Worm (Caenorhabditis elegans) whole organism, L4 larva: ENCODE measurements around the gene ZK643.2.

Source experiments
- aly-2 ChIP-seq: sonication (generic microtip); optimal IDR thresholded peaks from 2 replicates; lab custom pipeline; 2018; ENCODE audit warnings: missing biosample characterization, missing genetic modification characterization
- madf-9 ChIP-seq: fragments of 200-800 bp; sonication (Bioruptor generic); conservative IDR thresholded peaks from 2 replicates; pipeline ENCODE4 v1.3.6; 2022; ENCODE audit warnings: missing genetic modification reagents, missing genetic modification characterization, missing compliant biosample characterization
- mdl-1 ChIP-seq, 2 experiments: fragments of 150-350 bp in 1 of 2; sonication (generic microtip) in 1 of 2; optimal IDR thresholded peaks; 2 replicates each; lab custom pipeline; 2014 to 2017; ENCODE audit warnings: missing biosample characterization in 2 of 2, missing genetic modification characterization in 2 of 2
- mxl-2 ChIP-seq: fragments of 200-800 bp; sonication (Bioruptor generic); conservative IDR thresholded peaks from 2 replicates; pipeline ENCODE4 v1.3.6; 2022; ENCODE audit warnings: missing genetic modification reagents, missing genetic modification characterization, missing compliant biosample characterization
- nhr-76 ChIP-seq: fragments of 150-350 bp; optimal IDR thresholded peaks from 2 replicates; lab custom pipeline; 2014; ENCODE audit warnings: missing biosample characterization, missing genetic modification characterization
- pha-4 ChIP-seq, 2 experiments: fragments of 150-350 bp in 1 of 2; fragments of 200-800 bp in 1 of 2; sonication (Bioruptor generic) in 1 of 2; IDR thresholded peaks in 1 of 2; optimal IDR thresholded peaks in 1 of 2; 2 replicates each; pipeline versions ENCODE4 v1.3.6 to Lab custom; 2014 to 2022; ENCODE audit warnings: missing genetic modification characterization in 2 of 2, missing genetic modification reagents in 2 of 2, missing biosample characterization in 1 of 2, missing compliant biosample characterization in 1 of 2
- ztf-11 ChIP-seq: fragments of 150-350 bp; optimal IDR thresholded peaks from 2 replicates; lab custom pipeline; 2014; ENCODE audit warnings: missing biosample characterization, missing genetic modification characterization

DNA sequence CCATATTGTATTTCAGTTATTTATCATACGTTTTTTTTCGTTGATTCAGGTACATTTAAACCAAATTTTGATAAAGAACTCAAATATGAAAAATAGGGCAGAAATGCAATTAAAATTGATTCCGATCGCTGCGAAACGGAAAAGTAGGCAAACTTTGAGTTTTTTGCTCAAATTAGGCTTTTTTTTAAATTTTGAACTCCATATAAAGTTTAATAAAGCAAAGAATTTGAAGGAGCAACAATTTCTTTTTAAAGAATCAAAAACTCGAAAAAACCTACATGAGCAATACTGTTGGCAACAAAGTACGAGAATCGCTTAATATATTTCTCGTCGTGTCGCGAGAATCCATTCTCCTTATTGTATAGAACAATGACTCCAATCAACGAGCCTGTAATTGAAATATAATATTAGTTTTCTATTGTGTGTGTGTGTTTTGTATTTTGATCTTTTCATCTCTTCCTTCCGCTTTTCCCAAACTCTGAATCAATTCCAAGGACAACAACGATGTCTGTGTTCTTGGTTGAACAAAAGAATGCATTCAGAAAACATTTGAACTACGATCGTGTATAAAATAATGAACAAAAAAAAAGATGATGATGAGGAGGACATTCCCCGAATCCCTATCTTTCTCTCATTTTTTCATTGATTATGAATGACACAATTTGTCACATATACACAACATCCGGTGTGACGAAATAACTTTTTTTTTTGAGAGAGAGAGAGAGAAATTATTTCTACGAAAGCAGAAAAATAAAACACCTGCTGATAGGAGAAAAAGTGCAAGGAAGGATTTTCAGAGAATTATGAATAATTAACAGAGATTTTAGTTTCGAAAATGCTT lies 22.4 kb downstream of the ZK643.2 start:
- TF ChIP-seq madf-9 (no peak), mdl-1 (tag; optimal IDR thresholded peaks at IDR 0.05; lab: Kevin White, UChicago) (no peak), ztf-11 (no peak), nhr-76 (no peak), mxl-2 (no peak), aly-2 (no peak), pha-4 (GFP tag; IDR thresholded peaks at IDR 0.05; lab: Robert Waterston, UW) (no peak), pha-4 (tag; optimal IDR thresholded peaks at IDR 0.05; lab: Kevin White, UChicago) (no peak)
